Fruit fly (Drosophila melanogaster) whole organism, prepupa: Measurements from ENCODE around the gene CG1647.

Source experiments
- Blimp-1 ChIP-seq: fragments of 200-800 bp; sonication (Bioruptor generic); optimal IDR thresholded peaks from 3 replicates; lab custom pipeline; 2017; ENCODE audit warnings: missing biosample characterization, missing genetic modification characterization, mild to moderate bottlenecking, moderate library complexity, missing genetic modification reagents
- CG10669 ChIP-seq: fragments of 200-800 bp; sonication (Bioruptor generic); optimal IDR thresholded peaks from 3 replicates; lab custom pipeline; 2018; ENCODE audit warnings: missing biosample characterization, mild to moderate bottlenecking, missing genetic modification characterization, moderate library complexity
- CG11294 ChIP-seq: fragments of 200-800 bp; sonication (Bioruptor generic); IDR thresholded peaks from 2 replicates; pipeline ENCODE4 v1.3.6; 2022; ENCODE audit warnings: missing biosample characterization, missing genetic modification characterization
- CG11762 ChIP-seq: fragments of 200-800 bp; sonication (Bioruptor generic); optimal IDR thresholded peaks from 3 replicates; lab custom pipeline; 2016; ENCODE audit warnings: missing biosample characterization, missing genetic modification characterization; ENCODE audit not compliant: insufficient read depth
- CG11902 ChIP-seq: fragments of 200-800 bp; sonication (Bioruptor generic); optimal IDR thresholded peaks from 3 replicates; lab custom pipeline; 2016; ENCODE audit warnings: missing biosample characterization, missing genetic modification characterization
- CG15336 ChIP-seq: fragments of 200-800 bp; sonication (Bioruptor generic); IDR thresholded peaks from 2 replicates; pipeline ENCODE4 v1.3.6; 2022; ENCODE audit warnings: missing biosample characterization, missing genetic modification characterization
- CG1621 ChIP-seq: fragments of 200-800 bp; sonication (Bioruptor generic); optimal IDR thresholded peaks from 3 replicates; lab custom pipeline; 2018; ENCODE audit warnings: missing biosample characterization, mild to moderate bottlenecking, missing genetic modification characterization
- CG16779 ChIP-seq: fragments of 200-800 bp; sonication (Bioruptor generic); optimal IDR thresholded peaks from 3 replicates; lab custom pipeline; 2017; ENCODE audit warnings: missing biosample characterization, mild to moderate bottlenecking, missing genetic modification characterization
- CG3032 ChIP-seq: fragments of 200-800 bp; optimal IDR thresholded peaks from 2 replicates; lab custom pipeline; 2019; ENCODE audit warnings: missing biosample characterization, mild to moderate bottlenecking, missing genetic modification characterization, moderate library complexity
- CG31627 ChIP-seq: fragments of 200-800 bp; sonication (Bioruptor generic); optimal IDR thresholded peaks from 3 replicates; lab custom pipeline; 2016; ENCODE audit warnings: missing biosample characterization, missing genetic modification characterization
- CG32006 ChIP-seq: fragments of 200-800 bp; sonication (Bioruptor generic); optimal IDR thresholded peaks from 3 replicates; lab custom pipeline; 2017; ENCODE audit warnings: missing biosample characterization, mild to moderate bottlenecking, missing genetic modification characterization
- CG3919 ChIP-seq: fragments of 200-800 bp; sonication (Bioruptor generic); optimal IDR thresholded peaks from 3 replicates; lab custom pipeline; 2016; ENCODE audit warnings: missing biosample characterization, missing genetic modification characterization
- CG4318 ChIP-seq: fragments of 200-800 bp; sonication (Bioruptor generic); optimal IDR thresholded peaks from 3 replicates; lab custom pipeline; 2017; ENCODE audit warnings: missing biosample characterization, mild to moderate bottlenecking, missing genetic modification characterization
- CG6163 ChIP-seq: fragments of 200-800 bp; sonication (Bioruptor generic); IDR thresholded peaks from 3 replicates; pipeline ENCODE4 v1.3.6; 2022; ENCODE audit warnings: missing biosample characterization, missing genetic modification characterization
- CG6276 ChIP-seq: fragments of 200-800 bp; sonication (Bioruptor generic); optimal IDR thresholded peaks from 2 replicates; lab custom pipeline; 2017; ENCODE audit warnings: missing biosample characterization, mild to moderate bottlenecking, missing genetic modification characterization
- CG6792 ChIP-seq: fragments of 200-800 bp; sonication (Bioruptor generic); optimal IDR thresholded peaks from 3 replicates; lab custom pipeline; 2016; ENCODE audit warnings: missing biosample characterization, missing genetic modification characterization
- CG6808 ChIP-seq: fragments of 200-800 bp; sonication (Bioruptor generic); optimal IDR thresholded peaks from 3 replicates; lab custom pipeline; 2017; ENCODE audit warnings: missing biosample characterization, missing genetic modification characterization, mild to moderate bottlenecking, moderate library complexity, missing genetic modification reagents
- CG6854 ChIP-seq: fragments of 200-800 bp; sonication (Bioruptor generic); optimal IDR thresholded peaks from 2 replicates; lab custom pipeline; 2017; ENCODE audit warnings: missing biosample characterization, mild to moderate bottlenecking, missing genetic modification characterization
- CG8119 ChIP-seq: fragments of 200-800 bp; sonication (Bioruptor generic); IDR thresholded peaks from 3 replicates; pipeline ENCODE4 v1.3.6; 2022; ENCODE audit warnings: missing biosample characterization, missing genetic modification characterization
- CG8319 ChIP-seq: fragments of 200-800 bp; sonication (Bioruptor generic); optimal IDR thresholded peaks from 3 replicates; lab custom pipeline; 2016; ENCODE audit warnings: missing biosample characterization, missing genetic modification characterization
- CG8632 ChIP-seq: fragments of 200-800 bp; sonication (Bioruptor generic); optimal IDR thresholded peaks from 3 replicates; lab custom pipeline; 2016; ENCODE audit warnings: missing biosample characterization, missing genetic modification characterization
- Eip75B ChIP-seq: fragments of 200-800 bp; sonication (Bioruptor generic); optimal IDR thresholded peaks from 3 replicates; lab custom pipeline; 2016; ENCODE audit warnings: missing biosample characterization, missing genetic modification characterization
- Eip78C ChIP-seq: fragments of 200-800 bp; sonication (Bioruptor generic); peaks from one replicate; lab custom pipeline; 2016; ENCODE audit warnings: missing biosample characterization, missing genetic modification characterization
- Eip93F ChIP-seq: fragments of 200-800 bp; sonication (Bioruptor generic); optimal IDR thresholded peaks from 2 replicates; lab custom pipeline; 2016; ENCODE audit warnings: missing biosample characterization, mild to moderate bottlenecking, missing genetic modification characterization
- Ets96B ChIP-seq: fragments of 200-800 bp; optimal IDR thresholded peaks from 2 replicates; lab custom pipeline; 2019; ENCODE audit warnings: missing biosample characterization, mild to moderate bottlenecking, missing genetic modification characterization, moderate library complexity
- Gug ChIP-seq: fragments of 200-800 bp; sonication (Bioruptor generic); IDR thresholded peaks from 2 replicates; pipeline ENCODE4 v1.3.6; 2022; ENCODE audit warnings: missing biosample characterization, missing genetic modification characterization
- Hr38 ChIP-seq: sonication (Bioruptor generic); optimal IDR thresholded peaks from 2 replicates; lab custom pipeline; 2016; ENCODE audit warnings: missing biosample characterization, missing genetic modification characterization
- Hr4 ChIP-seq: fragments of 200-800 bp; sonication (Bioruptor generic); optimal IDR thresholded peaks from 3 replicates; lab custom pipeline; 2016; ENCODE audit warnings: missing biosample characterization, missing genetic modification characterization
- Lpt ChIP-seq: fragments of 200-800 bp; sonication (Bioruptor generic); optimal IDR thresholded peaks from 3 replicates; lab custom pipeline; 2016; ENCODE audit warnings: missing biosample characterization, missing genetic modification characterization
- Met ChIP-seq: fragments of 200-800 bp; sonication (Bioruptor generic); optimal IDR thresholded peaks from 3 replicates; lab custom pipeline; 2016; ENCODE audit warnings: missing biosample characterization, missing genetic modification characterization
- OdsH ChIP-seq: fragments of 200-800 bp; sonication (Bioruptor generic); optimal IDR thresholded peaks from 3 replicates; lab custom pipeline; 2016; ENCODE audit warnings: missing biosample characterization, missing genetic modification characterization
- Sox14 ChIP-seq: fragments of 200-800 bp; sonication (Bioruptor generic); optimal IDR thresholded peaks from 3 replicates; lab custom pipeline; 2016; ENCODE audit warnings: missing biosample characterization, missing genetic modification characterization
- Sox15 ChIP-seq: fragments of 200-800 bp; sonication (Bioruptor generic); optimal IDR thresholded peaks from 3 replicates; lab custom pipeline; 2016; ENCODE audit warnings: missing biosample characterization, missing genetic modification characterization
- achi ChIP-seq: fragments of 200-800 bp; sonication (Bioruptor generic); optimal IDR thresholded peaks from 3 replicates; lab custom pipeline; 2016; ENCODE audit warnings: missing biosample characterization, missing genetic modification characterization
- acj6 ChIP-seq: fragments of 200-800 bp; sonication (Bioruptor generic); optimal IDR thresholded peaks from 3 replicates; lab custom pipeline; 2016; ENCODE audit warnings: missing biosample characterization, missing genetic modification characterization
- cyc ChIP-seq: fragments of 200-800 bp; sonication (Bioruptor generic); optimal IDR thresholded peaks from 3 replicates; lab custom pipeline; 2016; ENCODE audit warnings: missing biosample characterization, missing genetic modification characterization
- esn ChIP-seq: fragments of 200-800 bp; sonication (Bioruptor generic); optimal IDR thresholded peaks from 2 replicates; lab custom pipeline; 2016; ENCODE audit warnings: missing biosample characterization, mild to moderate bottlenecking, missing genetic modification characterization, moderate library complexity
- fd59A ChIP-seq: fragments of 200-800 bp; sonication (Bioruptor generic); optimal IDR thresholded peaks from 2 replicates; lab custom pipeline; 2017; ENCODE audit warnings: missing biosample characterization, mild to moderate bottlenecking, missing genetic modification characterization, missing genetic modification reagents
- fkh ChIP-seq: fragments of 200-800 bp; sonication (Bioruptor generic); optimal IDR thresholded peaks from 3 replicates; lab custom pipeline; 2017; ENCODE audit warnings: missing biosample characterization, mild to moderate bottlenecking, missing genetic modification characterization, moderate library complexity
- net ChIP-seq: fragments of 200-800 bp; sonication (Bioruptor generic); optimal IDR thresholded peaks from 3 replicates; lab custom pipeline; 2016; ENCODE audit warnings: missing biosample characterization, missing genetic modification characterization
- pdm3 ChIP-seq: fragments of 200-800 bp; sonication (Bioruptor generic); optimal IDR thresholded peaks from 3 replicates; lab custom pipeline; 2016; ENCODE audit warnings: missing biosample characterization, missing genetic modification characterization
- salr ChIP-seq, 2 experiments: fragments of 200-800 bp; sonication (Bioruptor generic); optimal IDR thresholded peaks; 3 replicates each; lab custom pipeline; 2016 to 2018; ENCODE audit warnings: missing biosample characterization in 2 of 2, missing genetic modification characterization in 2 of 2, mild to moderate bottlenecking in 1 of 2
- spab ChIP-seq: fragments of 200-800 bp; sonication (Bioruptor generic); optimal IDR thresholded peaks from 2 replicates; lab custom pipeline; 2017; ENCODE audit warnings: missing biosample characterization, mild to moderate bottlenecking, missing genetic modification characterization, missing genetic modification reagents
- ss ChIP-seq, 2 experiments: fragments of 200-800 bp; sonication (Bioruptor generic); optimal IDR thresholded peaks; 2 replicates in 1 of 2; 3 replicates in 1 of 2; lab custom pipeline; 2017 to 2018; ENCODE audit warnings: mild to moderate bottlenecking in 2 of 2, missing biosample characterization in 2 of 2, missing genetic modification characterization in 2 of 2, moderate library complexity in 1 of 2
- svp ChIP-seq: fragments of 200-800 bp; sonication (Bioruptor generic); peaks from one replicate; lab custom pipeline; 2016; ENCODE audit warnings: missing biosample characterization, missing genetic modification characterization
- topi ChIP-seq: fragments of 200-800 bp; sonication (Bioruptor generic); optimal IDR thresholded peaks from 3 replicates; lab custom pipeline; 2016; ENCODE audit warnings: missing biosample characterization, missing genetic modification characterization

Gene CG1647

DNA sequence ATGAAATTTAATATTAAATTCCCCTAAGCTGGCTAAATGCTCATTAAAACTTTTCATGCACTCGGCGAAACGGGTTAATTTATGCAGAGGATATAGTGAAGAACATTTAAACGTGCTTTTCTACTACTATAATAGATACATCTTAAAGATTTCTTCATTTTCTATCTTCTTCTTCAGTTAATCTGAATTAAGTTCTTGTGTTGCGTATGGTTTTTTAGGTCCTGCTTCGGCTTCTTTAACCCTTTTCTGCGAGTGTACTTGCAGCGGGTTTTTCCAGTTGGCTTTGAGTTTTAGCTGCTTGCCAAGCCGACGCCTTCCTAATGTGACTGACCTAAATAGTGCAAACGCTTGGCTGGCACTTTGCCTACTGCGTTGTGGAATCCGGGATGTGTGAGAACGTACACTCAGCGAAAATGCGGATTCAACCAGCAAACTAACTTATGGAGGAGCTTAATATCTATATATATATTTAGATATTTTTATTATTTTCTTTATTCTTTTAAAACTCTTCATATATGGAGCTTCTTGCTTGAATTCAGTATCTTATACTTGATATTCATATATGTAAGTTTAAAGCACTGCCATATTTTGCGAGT is 30.7 kb downstream of the CG1647 start (continued):
- TF ChIP-seq Sox15 = no peak
- peak; percentile 4 for TF ChIP-seq Ets96B (tag; lab: Kevin White, UChicago)
- TF ChIP-seq CG32006 (GFP tag; lab: Kevin White, UChicago) = peak; percentile 82
- peak; percentile 61 for TF ChIP-seq Gug
- TF ChIP-seq CG31627 (GFP tag; lab: Kevin White, UChicago) = no peak
- TF ChIP-seq CG16779 = peak; percentile 8
- TF ChIP-seq Met (GFP tag; lab: Kevin White, UChicago) = no peak
- TF ChIP-seq CG11294 (GFP tag; lab: Robert Waterston, UW) = peak; percentile 38
- TF ChIP-seq, all 60 proteins: peak for 30

DNA sequence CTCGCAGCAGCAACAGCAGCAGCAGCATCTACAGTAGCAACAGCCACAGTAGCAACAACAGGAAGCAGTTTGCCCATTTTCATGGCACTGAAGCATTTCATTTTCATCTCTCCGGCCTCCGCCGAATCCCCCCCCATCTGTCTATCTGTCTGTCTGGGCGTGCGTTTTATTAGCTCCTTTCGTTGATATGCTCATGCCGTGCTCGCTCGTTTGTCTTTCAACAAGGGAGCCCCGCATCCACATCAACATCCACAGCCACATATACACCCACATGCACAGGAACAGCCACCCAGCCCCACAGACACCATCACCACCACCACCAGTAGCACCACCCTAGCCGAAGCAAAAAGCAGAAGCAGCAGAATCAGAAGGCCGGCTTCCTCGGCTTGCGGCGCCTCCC is 31.5 kb downstream of the CG1647 start:
- TF ChIP-seq CG6854 (GFP tag; lab: Kevin White, UChicago) (peak; percentile 11), ss (GFP tag; optimal IDR thresholded peaks at IDR 0.05; lab: Kevin White, UChicago) (peak in 1 of 2 experiments; percentile 58), CG15336 (GFP tag; lab: Robert Waterston, UW) (no peak), acj6 (GFP tag; lab: Kevin White, UChicago) (no peak)

DNA sequence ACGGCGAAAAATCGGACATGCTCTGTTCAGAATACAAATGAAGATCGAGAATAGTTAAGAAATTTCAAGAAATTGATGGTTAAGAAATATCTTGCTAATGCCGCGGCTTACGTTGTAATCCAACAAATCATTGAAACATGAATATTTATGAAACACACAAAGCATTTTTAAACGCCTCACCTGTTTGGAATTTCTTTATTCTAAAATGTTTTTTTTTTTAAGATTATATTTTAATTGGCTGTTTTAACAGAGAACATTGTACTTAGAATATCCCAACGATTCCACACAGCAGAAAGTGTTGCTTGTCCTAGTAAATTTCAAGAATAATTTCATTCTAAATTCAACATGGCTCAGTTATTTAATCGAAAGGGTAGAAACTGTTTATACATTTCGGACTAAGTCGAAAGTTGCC is 32.0 kb downstream of the CG1647 start:
- peak; percentile 58 for TF ChIP-seq achi (GFP tag; lab: Kevin White, UChicago)
- peak; percentile 57 for TF ChIP-seq CG6276 (GFP tag; lab: Kevin White, UChicago)
- peak; percentile 38 for TF ChIP-seq pdm3 (GFP tag; lab: Kevin White, UChicago)
- peak; percentile 75 for TF ChIP-seq svp (GFP tag; lab: Kevin White, UChicago)
- peak; percentile 67 for TF ChIP-seq Hr4 (GFP tag; lab: Kevin White, UChicago)
- TF ChIP-seq Ets96B (tag; lab: Kevin White, UChicago) = peak; percentile 28
- no peak for TF ChIP-seq CG31627 (GFP tag; lab: Kevin White, UChicago)
- peak; percentile 10 for TF ChIP-seq fd59A (GFP tag; lab: Kevin White, UChicago)
- TF ChIP-seq CG6792 (GFP tag; lab: Kevin White, UChicago) = peak; percentile 25
- TF ChIP-seq net = peak; percentile 65
- peak; percentile 13 for TF ChIP-seq CG8319
- peak; percentile 61 for TF ChIP-seq spab (GFP tag; lab: Kevin White, UChicago)
- no peak for TF ChIP-seq CG1621
- peak; percentile 37 for TF ChIP-seq CG16779
- TF ChIP-seq ss (GFP tag; optimal IDR thresholded peaks at IDR 0.05; lab: Kevin White, UChicago) = peak; percentile 18 to 36
- TF ChIP-seq Blimp-1 (GFP tag; lab: Kevin White, UChicago) = no peak
- no peak for TF ChIP-seq CG11294 (GFP tag; lab: Robert Waterston, UW)
- TF ChIP-seq CG3032 (tag; lab: Kevin White, UChicago) = peak; percentile 31
- TF ChIP-seq CG8119 = peak; percentile 38; the same call in 1 of the 3 replicates
- TF ChIP-seq OdsH = peak; percentile 63
- peak; percentile 24 for TF ChIP-seq Met (GFP tag; lab: Kevin White, UChicago)
- TF ChIP-seq CG32006 (GFP tag; lab: Kevin White, UChicago) = peak; percentile 88
- TF ChIP-seq CG11902 = no peak
- TF ChIP-seq fkh (GFP tag; lab: Kevin White, UChicago) = no peak
- TF ChIP-seq Eip93F = no peak
- no peak for TF ChIP-seq Hr38
- TF ChIP-seq CG3919 (GFP tag; lab: Kevin White, UChicago) = peak; percentile 57
- peak; percentile 33 for TF ChIP-seq CG8632 (GFP tag; lab: Kevin White, UChicago)
- TF ChIP-seq CG10669 = peak; percentile 44
- TF ChIP-seq esn (GFP tag; lab: Kevin White, UChicago) = peak; percentile 47
- peak; percentile 45 for TF ChIP-seq topi (GFP tag; lab: Kevin White, UChicago)
- TF ChIP-seq CG6163 (GFP tag; lab: Robert Waterston, UW) = peak; percentile 62; the same call in 1 of the 3 replicates
- peak; percentile 63 for TF ChIP-seq Sox14
- peak; percentile 51 for TF ChIP-seq Eip75B (GFP tag; lab: Kevin White, UChicago)
- TF ChIP-seq CG6808 (GFP tag; lab: Kevin White, UChicago) = peak; percentile 40
- peak; percentile 69 for TF ChIP-seq CG4318 (GFP tag; lab: Kevin White, UChicago)
- peak; percentile 64 for TF ChIP-seq acj6 (GFP tag; lab: Kevin White, UChicago)
- no peak for TF ChIP-seq cyc
- TF ChIP-seq Lpt = peak; percentile 25
- peak in 1 of 2 experiments; percentile 79 for TF ChIP-seq salr (GFP tag; optimal IDR thresholded peaks at IDR 0.05; lab: Kevin White, UChicago)
- no peak for TF ChIP-seq CG11762
- TF ChIP-seq Eip78C (GFP tag; lab: Kevin White, UChicago) = peak; percentile 86
